Fruit fly (Drosophila melanogaster): ENCODE measurements around the gene Mpp6.

The Mpp6 gene

DNA sequence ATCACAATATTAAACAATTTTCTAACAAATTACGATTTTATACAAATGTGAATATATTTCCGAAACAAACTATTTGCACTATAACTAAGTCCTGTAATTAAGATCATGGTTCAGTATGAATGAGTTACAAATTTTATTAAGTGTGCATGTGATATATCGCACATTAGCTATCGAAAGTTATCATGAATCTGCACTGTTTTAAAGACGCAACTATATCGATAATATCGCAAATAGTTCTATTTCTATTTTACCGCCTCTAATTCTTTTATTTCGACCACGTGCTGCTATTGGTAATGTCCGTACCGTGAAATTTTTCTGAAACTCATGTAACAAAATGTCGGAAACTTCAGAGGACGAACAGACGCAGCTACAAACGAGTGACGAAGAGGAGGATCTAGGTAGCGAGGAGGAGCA lies 13.1 kb upstream of the Mpp6 start, which contains the start of gene pths (continued):
- TF ChIP-seq gcm2 (GFP tag; optimal IDR thresholded peaks at IDR 0.05) (no peak), danr (GFP tag; IDR thresholded peaks at IDR 0.05) (no peak), CG10979 (tag; optimal IDR thresholded peaks at IDR 0.05) (no peak), CG11085 (GFP tag; IDR thresholded peaks at IDR 0.05) (peak; percentile 58; the same call in 1 of the 2 replicates), lbe (GFP tag; optimal IDR thresholded peaks at IDR 0.05) (no peak), CG6654 (GFP tag; optimal IDR thresholded peaks at IDR 0.05) (no peak), rib (GFP tag; IDR thresholded peaks at IDR 0.05) (no peak), pan (optimal IDR thresholded peaks at IDR 0.05) (no peak), pan (GFP tag; optimal IDR thresholded peaks at IDR 0.05 in 1 of 2, IDR thresholded peaks at IDR 0.05 in 1 of 2) (peak in 1 of 2 experiments; percentile 51), CG34224 (GFP tag; IDR thresholded peaks at IDR 0.05; ENCODE audit: partially characterized antibody) (peak; percentile 75), CG15073 (GFP tag; optimal IDR thresholded peaks at IDR 0.05) (no peak), Adf1 (GFP tag; IDR thresholded peaks at IDR 0.05) (no peak), pros (GFP tag; optimal IDR thresholded peaks at IDR 0.05) (no peak), pho (GFP tag; optimal IDR thresholded peaks at IDR 0.05) (peak; percentile 68), CG7271 (tag; optimal IDR thresholded peaks at IDR 0.05) (no peak), MESR4 (GFP tag; optimal IDR thresholded peaks at IDR 0.05) (peak; percentile 97), Hr39 (optimal IDR thresholded peaks at IDR 0.05) (no peak), CG17186 (GFP tag; optimal IDR thresholded peaks at IDR 0.05) (peak; percentile 65), CG3163 (GFP tag; optimal IDR thresholded peaks at IDR 0.05) (peak; percentile 3), Awh (GFP tag; IDR thresholded peaks at IDR 0.05) (no peak), Sry-δ (GFP tag; optimal IDR thresholded peaks at IDR 0.05) (peak; percentile 97), HmgZ (tag; optimal IDR thresholded peaks at IDR 0.05) (peak; percentile 3), CG7357 (GFP tag; IDR thresholded peaks at IDR 0.05) (peak; percentile 100), CG12236 (GFP tag; optimal IDR thresholded peaks at IDR 0.05) (no peak), gcm (GFP tag; optimal IDR thresholded peaks at IDR 0.05) (no peak), CG11456 (GFP tag; IDR thresholded peaks at IDR 0.05) (peak; percentile 75; the same call in 1 of the 3 replicates), repo (GFP tag; optimal IDR thresholded peaks at IDR 0.05) (no peak), tap (tag; optimal IDR thresholded peaks at IDR 0.05) (no peak), Fer3 (tag; optimal IDR thresholded peaks at IDR 0.05) (peak; percentile 44), CG32772 (GFP tag; IDR thresholded peaks at IDR 0.05) (no peak), twi (tag; optimal IDR thresholded peaks at IDR 0.05) (peak; percentile 17), CG18011 (GFP tag; optimal IDR thresholded peaks at IDR 0.05) (no peak), schlank (tag; optimal IDR thresholded peaks at IDR 0.05) (no peak), CG18764 (GFP tag; optimal IDR thresholded peaks at IDR 0.05) (peak; percentile 4), CG1603 (tag; optimal IDR thresholded peaks at IDR 0.05) (peak; percentile 95), CG13894 (tag; optimal IDR thresholded peaks at IDR 0.05) (peak; percentile 52), bbx (GFP tag; IDR thresholded peaks at IDR 0.05; ENCODE audit: partially characterized antibody) (peak; percentile 89), mirr (GFP tag; optimal IDR thresholded peaks at IDR 0.05) (no peak), CG8281 (tag; optimal IDR thresholded peaks at IDR 0.05) (no peak), pum (GFP tag; optimal IDR thresholded peaks at IDR 0.05) (peak; percentile 35), Spps (tag; optimal IDR thresholded peaks at IDR 0.05) (no peak), zfh1 (GFP tag; IDR thresholded peaks at IDR 0.05) (peak; percentile 58; the same call in 1 of the 3 replicates), CG14710 (tag; optimal IDR thresholded peaks at IDR 0.05) (peak; percentile 67), pita (GFP tag; optimal IDR thresholded peaks at IDR 0.05) (no peak), CG3838 (GFP tag; optimal IDR thresholded peaks at IDR 0.05) (no peak), maf-S (GFP tag; optimal IDR thresholded peaks at IDR 0.05) (peak; percentile 50), CG6791 (GFP tag; IDR thresholded peaks at IDR 0.05; ENCODE audit: partially characterized antibody) (peak; percentile 89), btn (GFP tag; optimal IDR thresholded peaks at IDR 0.05) (no peak), CG18262 (tag; optimal IDR thresholded peaks at IDR 0.05) (no peak), CG8765 (GFP tag; IDR thresholded peaks at IDR 0.05) (no peak), ac (GFP tag; optimal IDR thresholded peaks at IDR 0.05) (no peak), HLHmδ (GFP tag; optimal IDR thresholded peaks at IDR 0.05) (no peak)
